Worm (Caenorhabditis elegans) whole organism, young adult: ENCODE measurements around the gene Y58A7A.3.

ENCODE experiments used
- C06A6.2 ChIP-seq: fragments of 200-800 bp; sonication (Bioruptor generic); conservative IDR thresholded peaks from 2 replicates; pipeline ENCODE4 v1.3.6; 2022; ENCODE audit warnings: missing genetic modification characterization, missing compliant biosample characterization
- F22D6.2 ChIP-seq: sonication (generic microtip); optimal IDR thresholded peaks from 2 replicates; lab custom pipeline; 2016; ENCODE audit warnings: mild to moderate bottlenecking, missing genetic modification characterization, missing compliant biosample characterization
- F37B4.10 ChIP-seq: fragments of 200-800 bp; sonication (Bioruptor generic); IDR thresholded peaks from 2 replicates; pipeline ENCODE4 v1.3.6; 2022; ENCODE audit warnings: missing genetic modification characterization, missing compliant biosample characterization
- F39B2.1 ChIP-seq: fragments of 200-800 bp; sonication (Bioruptor generic); IDR thresholded peaks from 2 replicates; pipeline ENCODE4 v1.3.6; 2022; ENCODE audit warnings: missing genetic modification reagents, missing genetic modification characterization, missing compliant biosample characterization
- F49E8.2 ChIP-seq: sonication (generic microtip); optimal IDR thresholded peaks from 3 replicates; lab custom pipeline; 2017; ENCODE audit warnings: missing genetic modification characterization, mild to moderate bottlenecking, missing compliant biosample characterization, antibody characterized with exemption, moderate library complexity; ENCODE audit not compliant: insufficient read depth
- T07F8.4 ChIP-seq: sonication (generic microtip); optimal IDR thresholded peaks from 2 replicates; lab custom pipeline; 2016; ENCODE audit warnings: mild to moderate bottlenecking, missing genetic modification characterization, moderate library complexity, missing compliant biosample characterization
- Y67H2A.10 ChIP-seq: fragments of 200-800 bp; sonication (Bioruptor generic); conservative IDR thresholded peaks from 2 replicates; pipeline ENCODE4 v1.3.6; 2022; ENCODE audit warnings: missing genetic modification reagents, missing genetic modification characterization, missing compliant biosample characterization
- Y79H2A.3 ChIP-seq: fragments of 200-800 bp; sonication (Bioruptor generic); conservative IDR thresholded peaks from 2 replicates; pipeline ENCODE4 v1.3.6; 2022; ENCODE audit warnings: missing genetic modification reagents, missing genetic modification characterization, missing compliant biosample characterization
- akir-1 ChIP-seq: fragments of 200-800 bp; sonication (Bioruptor generic); optimal IDR thresholded peaks from 2 replicates; lab custom pipeline; 2018; ENCODE audit warnings: mild to moderate bottlenecking, missing genetic modification characterization, moderate library complexity, missing compliant biosample characterization
- aptf-2 ChIP-seq: fragments of 200-800 bp; sonication (Bioruptor generic); conservative IDR thresholded peaks from 2 replicates; pipeline ENCODE4 v1.3.6; 2022; ENCODE audit warnings: missing genetic modification reagents, missing genetic modification characterization, missing compliant biosample characterization
- athp-1 ChIP-seq: sonication (generic microtip); optimal IDR thresholded peaks from 2 replicates; lab custom pipeline; 2017; ENCODE audit warnings: mild to moderate bottlenecking, missing genetic modification characterization, missing compliant biosample characterization
- bed-2 ChIP-seq: fragments of 200-800 bp; sonication (Bioruptor generic); IDR thresholded peaks from 2 replicates; pipeline ENCODE4 v1.3.6; 2022; ENCODE audit warnings: missing genetic modification reagents, missing genetic modification characterization, missing compliant biosample characterization
- cebp-1 ChIP-seq, 2 experiments: fragments of 200-800 bp in 1 of 2; sonication (Bioruptor generic) in 1 of 2; sonication (generic microtip) in 1 of 2; IDR thresholded peaks in 1 of 2; optimal IDR thresholded peaks in 1 of 2; 2 replicates each; pipeline versions ENCODE4 v1.3.6 to Lab custom; 2017 to 2022; ENCODE audit warnings: missing compliant biosample characterization in 2 of 2, missing genetic modification characterization in 2 of 2, mild to moderate bottlenecking in 1 of 2, missing genetic modification reagents in 1 of 2, moderate library complexity in 1 of 2
- ceh-100 ChIP-seq: fragments of 200-800 bp; sonication (Bioruptor generic); IDR thresholded peaks from 2 replicates; pipeline ENCODE4 v1.3.6; 2022; ENCODE audit warnings: missing genetic modification reagents, missing genetic modification characterization, missing compliant biosample characterization
- ceh-27 ChIP-seq: fragments of 200-800 bp; sonication (Bioruptor generic); optimal IDR thresholded peaks from 2 replicates; lab custom pipeline; 2018; ENCODE audit warnings: mild to moderate bottlenecking, missing genetic modification characterization, moderate library complexity, missing compliant biosample characterization
- chd-7 ChIP-seq: sonication (generic microtip); optimal IDR thresholded peaks from 2 replicates; lab custom pipeline; 2016; ENCODE audit warnings: mild to moderate bottlenecking, missing genetic modification characterization, moderate library complexity, missing compliant biosample characterization
- egl-44 ChIP-seq: fragments of 200-800 bp; sonication (Bioruptor generic); IDR thresholded peaks from 2 replicates; pipeline ENCODE4 v1.3.6; 2022; ENCODE audit warnings: missing genetic modification reagents, missing genetic modification characterization, missing compliant biosample characterization
- egrh-3 ChIP-seq: fragments of 200-800 bp; sonication (Bioruptor generic); IDR thresholded peaks from 2 replicates; pipeline ENCODE4 v1.3.6; 2022; ENCODE audit warnings: missing genetic modification reagents, missing genetic modification characterization, missing compliant biosample characterization
- ekl-4 ChIP-seq: fragments of 200-800 bp; sonication (Bioruptor generic); IDR thresholded peaks from 2 replicates; pipeline ENCODE4 v1.3.6; 2022; ENCODE audit warnings: missing genetic modification reagents, missing genetic modification characterization, missing compliant biosample characterization
- ets-4 ChIP-seq: fragments of 200-800 bp; sonication (Bioruptor generic); optimal IDR thresholded peaks from 2 replicates; lab custom pipeline; 2018; ENCODE audit warnings: mild to moderate bottlenecking, missing genetic modification characterization, missing compliant biosample characterization
- him-1 ChIP-seq: sonication (generic microtip); optimal IDR thresholded peaks from 2 replicates; lab custom pipeline; 2016; ENCODE audit warnings: missing genotype, missing genetic modification reagents, missing genetic modification characterization, missing compliant biosample characterization
- hlh-26 ChIP-seq: fragments of 200-800 bp; sonication (Bioruptor generic); conservative IDR thresholded peaks from 2 replicates; pipeline ENCODE4 v1.3.6; 2022; ENCODE audit warnings: missing genetic modification reagents, missing genetic modification characterization, missing compliant biosample characterization
- hmg-1.2 ChIP-seq: fragments of 200-800 bp; sonication (Bioruptor generic); IDR thresholded peaks from 2 replicates; pipeline ENCODE4 v1.3.6; 2022; ENCODE audit warnings: missing genetic modification reagents, missing genetic modification characterization, missing compliant biosample characterization
- hrde-1 ChIP-seq: sonication (generic microtip); optimal IDR thresholded peaks from 2 replicates; lab custom pipeline; 2016; ENCODE audit warnings: missing genetic modification characterization, mild to moderate bottlenecking, missing compliant biosample characterization, moderate library complexity, missing genotype, missing genetic modification reagents, borderline replicate concordance
- lag-1 ChIP-seq: fragments of 200-800 bp; sonication (Bioruptor generic); IDR thresholded peaks from 2 replicates; pipeline ENCODE4 v1.3.6; 2022; ENCODE audit warnings: missing genetic modification reagents, missing genetic modification characterization, missing compliant biosample characterization
- let-526 ChIP-seq: fragments of 200-800 bp; sonication (Bioruptor generic); IDR thresholded peaks from 2 replicates; pipeline ENCODE4 v1.3.6; 2022; ENCODE audit warnings: missing genetic modification reagents, missing genetic modification characterization, missing compliant biosample characterization
- lin-26 ChIP-seq: fragments of 200-800 bp; sonication (Bioruptor generic); IDR thresholded peaks from 2 replicates; pipeline ENCODE4 v1.3.6; 2022; ENCODE audit warnings: missing genetic modification reagents, missing genetic modification characterization, missing compliant biosample characterization
- lsy-27 ChIP-seq: sonication (generic microtip); optimal IDR thresholded peaks from 2 replicates; lab custom pipeline; 2017; ENCODE audit warnings: missing genetic modification characterization, mild to moderate bottlenecking, missing compliant biosample characterization, antibody characterized with exemption, missing genotype, borderline replicate concordance; ENCODE audit not compliant: insufficient read depth
- madf-3 ChIP-seq: fragments of 200-800 bp; sonication (Bioruptor generic); IDR thresholded peaks from 2 replicates; pipeline ENCODE4 v1.3.6; 2022; ENCODE audit warnings: missing genetic modification reagents, missing genetic modification characterization, missing compliant biosample characterization
- mcd-1 ChIP-seq: fragments of 200-800 bp; sonication (Bioruptor generic); IDR thresholded peaks from 2 replicates; pipeline ENCODE4 v1.3.6; 2022; ENCODE audit warnings: missing genetic modification reagents, missing genetic modification characterization, missing compliant biosample characterization
- nhr-120 ChIP-seq: fragments of 200-800 bp; sonication (Bioruptor generic); IDR thresholded peaks from 2 replicates; pipeline ENCODE4 v1.3.6; 2022; ENCODE audit warnings: missing genetic modification characterization, missing compliant biosample characterization
- nhr-27 ChIP-seq: fragments of 200-800 bp; sonication (Bioruptor generic); optimal IDR thresholded peaks from 2 replicates; lab custom pipeline; 2018; ENCODE audit warnings: mild to moderate bottlenecking, missing genetic modification characterization, moderate library complexity, missing compliant biosample characterization
- nhr-80 ChIP-seq: sonication (generic microtip); optimal IDR thresholded peaks from 2 replicates; lab custom pipeline; 2016; ENCODE audit warnings: missing genetic modification characterization, missing compliant biosample characterization
- rcor-1 ChIP-seq: fragments of 200-800 bp; sonication (Bioruptor generic); IDR thresholded peaks from 2 replicates; pipeline ENCODE4 v1.3.6; 2022; ENCODE audit warnings: missing genetic modification reagents, missing genetic modification characterization, missing compliant biosample characterization
- rec-8 ChIP-seq, 2 experiments: sonication (generic microtip); optimal IDR thresholded peaks; 2 replicates each; lab custom pipeline; 2016; ENCODE audit warnings: mild to moderate bottlenecking in 2 of 2, missing genetic modification characterization in 2 of 2, missing genetic modification reagents in 2 of 2, missing genotype in 2 of 2, missing biosample characterization in 1 of 2, missing compliant biosample characterization in 1 of 2, moderate library complexity in 1 of 2
- rpc-1 ChIP-seq, 2 experiments: fragments of 150-350 bp in 1 of 2; sonication (generic microtip) in 1 of 2; optimal IDR thresholded peaks; 2 replicates each; lab custom pipeline; 2014 to 2018; ENCODE audit warnings: missing biosample characterization in 1 of 2, missing genetic modification characterization in 1 of 2, missing genetic modification reagents in 1 of 2, missing genotype in 1 of 2
- snpc-1.3 ChIP-seq: sonication (generic microtip); optimal IDR thresholded peaks from 2 replicates; lab custom pipeline; 2017; ENCODE audit warnings: missing genetic modification characterization, mild to moderate bottlenecking, missing compliant biosample characterization, antibody characterized with exemption, moderate library complexity, missing genotype, missing genetic modification reagents; ENCODE audit not compliant: insufficient read depth
- snpc-3.4 ChIP-seq: sonication (generic microtip); optimal IDR thresholded peaks from 2 replicates; lab custom pipeline; 2017; ENCODE audit warnings: missing genetic modification characterization, mild to moderate bottlenecking, missing compliant biosample characterization, antibody characterized with exemption, moderate library complexity, missing genotype, missing genetic modification reagents
- tlf-1 ChIP-seq: fragments of 200-800 bp; sonication (Bioruptor generic); optimal IDR thresholded peaks from 2 replicates; lab custom pipeline; 2018; ENCODE audit warnings: mild to moderate bottlenecking, missing genetic modification characterization, missing compliant biosample characterization
- xnd-1 ChIP-seq: sonication (generic microtip); optimal IDR thresholded peaks from 2 replicates; lab custom pipeline; 2016; ENCODE audit warnings: missing genotype, missing genetic modification reagents, missing genetic modification characterization, missing compliant biosample characterization
- zfh-2 ChIP-seq: fragments of 200-800 bp; sonication (Bioruptor generic); conservative IDR thresholded peaks from 2 replicates; pipeline ENCODE4 v1.3.6; 2022; ENCODE audit warnings: missing genetic modification reagents, missing genetic modification characterization, missing compliant biosample characterization

Y58A7A.3 gene

ce11 chrV:5032176-5032575 lies 48.5 kb downstream of the Y58A7A.3 start (continued):
- TF ChIP-seq akir-1 (GFP tag; lab: Kevin White, UChicago) (no peak), madf-3 (GFP tag; lab: Robert Waterston, UW) (no peak), F39B2.1 (GFP tag; lab: Robert Waterston, UW) (no peak), T07F8.4 (no peak), rcor-1 (GFP tag; lab: Robert Waterston, UW) (no peak), tlf-1 (GFP tag; lab: Kevin White, UChicago) (no peak), Y67H2A.10 (GFP tag; lab: Robert Waterston, UW) (no peak), zfh-2 (no peak), cebp-1 (GFP tag; IDR thresholded peaks at IDR 0.05; lab: Robert Waterston, UW) (no peak), cebp-1 (tag; optimal IDR thresholded peaks at IDR 0.05; lab: Kevin White, UChicago) (peak; percentile 34), hmg-1.2 (GFP tag; lab: Robert Waterston, UW) (peak; percentile 63; the same call in 1 of the 2 replicates), egl-44 (GFP tag; lab: Robert Waterston, UW) (no peak), Y79H2A.3 (no peak), bed-2 (no peak), aptf-2 (GFP tag; lab: Robert Waterston, UW) (no peak), lag-1 (GFP tag; lab: Robert Waterston, UW) (no peak), lsy-27 (tag; lab: Kevin White, UChicago) (no peak), rpc-1 (optimal IDR thresholded peaks at IDR 0.05; lab: Kevin White, UChicago) (no peak), rpc-1 (tag; optimal IDR thresholded peaks at IDR 0.05; lab: Kevin White, UChicago) (no peak), him-1 (tag; lab: Kevin White, UChicago) (no peak), nhr-27 (tag; lab: Kevin White, UChicago) (no peak), ekl-4 (no peak), let-526 (GFP tag; lab: Robert Waterston, UW) (0 out of 2 replicates have a peak, but pooled peaks have one; percentile 55), xnd-1 (tag; lab: Kevin White, UChicago) (no peak), egrh-3 (GFP tag; lab: Robert Waterston, UW) (no peak), mcd-1 (GFP tag; lab: Robert Waterston, UW) (no peak), nhr-120 (GFP tag; lab: Robert Waterston, UW) (no peak), rec-8 (tag; optimal IDR thresholded peaks at IDR 0.05; lab: Kevin White, UChicago) (no peak), ets-4 (no peak)

- TF ChIP-seq egrh-3 (GFP tag; lab: Robert Waterston, UW), result no peak
- TF ChIP-seq snpc-3.4 (tag; lab: Kevin White, UChicago), result no peak
- TF ChIP-seq snpc-1.3 (tag; lab: Kevin White, UChicago), result no peak
- TF ChIP-seq chd-7 (tag; lab: Kevin White, UChicago), result no peak
- TF ChIP-seq athp-1, result no peak
- TF ChIP-seq T07F8.4, result no peak
- no peak for TF ChIP-seq F37B4.10 (GFP tag; lab: Robert Waterston, UW)
- no peak for TF ChIP-seq ceh-27
- no peak for TF ChIP-seq F49E8.2 (tag; lab: Kevin White, UChicago)
- no peak for TF ChIP-seq egl-44 (GFP tag; lab: Robert Waterston, UW)
- TF ChIP-seq hmg-1.2 (GFP tag; lab: Robert Waterston, UW), result no peak
- no peak for TF ChIP-seq xnd-1 (tag; lab: Kevin White, UChicago)
- TF ChIP-seq F22D6.2, result no peak
- no peak for TF ChIP-seq lin-26 (GFP tag; lab: Robert Waterston, UW)
- no peak for TF ChIP-seq nhr-80 (tag; lab: Kevin White, UChicago)
- TF ChIP-seq hlh-26, result no peak
- TF ChIP-seq C06A6.2 (GFP tag; lab: Robert Waterston, UW), result no peak
- no peak for TF ChIP-seq bed-2
- no peak for TF ChIP-seq ceh-100
- no peak for TF ChIP-seq hrde-1 (tag; lab: Kevin White, UChicago)
- TF ChIP-seq, all 124 proteins: peak for 0
Measured at ce11 chrV:5031764-5032163, 48.9 kb downstream of the Y58A7A.3 start.
